Fruit fly (Drosophila melanogaster) whole organism, embryonic: ENCODE data around the gene Cyp1.

Experiments
- ATbp ChIP-seq: fragments of 200-800 bp; sonication (Bioruptor generic); optimal IDR thresholded peaks from 2 replicates; lab custom pipeline; 2017; ENCODE audit warnings: missing biosample characterization, mild to moderate bottlenecking, missing genetic modification characterization, missing genetic modification reagents
- Asciz ChIP-seq: fragments of 200-800 bp; sonication (Bioruptor generic); optimal IDR thresholded peaks from 2 replicates; lab custom pipeline; 2017; ENCODE audit warnings: missing biosample characterization, mild to moderate bottlenecking, missing genetic modification characterization, missing genetic modification reagents
- Bgb ChIP-seq: fragments of 200-800 bp; sonication (Bioruptor generic); IDR thresholded peaks from 2 replicates; pipeline ENCODE4 v1.3.6; 2022; ENCODE audit warnings: missing biosample characterization, missing genetic modification characterization; ENCODE audit not compliant: partially characterized antibody
- CG10209 ChIP-seq: fragments of 200-800 bp; sonication (Bioruptor generic); optimal IDR thresholded peaks from 3 replicates; lab custom pipeline; 2017; ENCODE audit warnings: missing biosample characterization, mild to moderate bottlenecking, missing genetic modification characterization, missing genetic modification reagents
- CG11085 ChIP-seq: fragments of 200-800 bp; sonication (Bioruptor generic); IDR thresholded peaks from 2 replicates; pipeline ENCODE4 v1.3.6; 2022; ENCODE audit warnings: missing biosample characterization, missing genetic modification characterization
- CG11398 ChIP-seq: fragments of 200-800 bp; sonication (Bioruptor generic); optimal IDR thresholded peaks from 2 replicates; lab custom pipeline; 2016; ENCODE audit warnings: missing biosample characterization, missing genetic modification characterization
- CG11723 ChIP-seq: fragments of 200-800 bp; sonication (Bioruptor generic); optimal IDR thresholded peaks from 2 replicates; lab custom pipeline; 2017; ENCODE audit warnings: missing biosample characterization, mild to moderate bottlenecking, missing genetic modification characterization
- CG12071 ChIP-seq: fragments of 200-800 bp; sonication (Bioruptor generic); optimal IDR thresholded peaks from 3 replicates; lab custom pipeline; 2018; ENCODE audit warnings: missing biosample characterization, mild to moderate bottlenecking, missing genetic modification characterization
- CG12942 ChIP-seq: fragments of 200-800 bp; sonication (Bioruptor generic); optimal IDR thresholded peaks from 3 replicates; lab custom pipeline; 2016; ENCODE audit warnings: missing biosample characterization, missing genetic modification characterization
- CG14050 ChIP-seq: fragments of 200-800 bp; sonication (Bioruptor generic); IDR thresholded peaks from 3 replicates; pipeline ENCODE4 v1.3.6; 2022; ENCODE audit warnings: missing biosample characterization, missing genetic modification characterization
- CG14710 ChIP-seq: fragments of 200-800 bp; sonication (Bioruptor generic); optimal IDR thresholded peaks from 3 replicates; lab custom pipeline; 2019; ENCODE audit warnings: missing biosample characterization, mild to moderate bottlenecking, missing genetic modification characterization, moderate library complexity
- CG14965 ChIP-seq: fragments of 200-800 bp; sonication (Bioruptor generic); optimal IDR thresholded peaks from 2 replicates; lab custom pipeline; 2016; ENCODE audit warnings: missing biosample characterization, missing genetic modification characterization, borderline replicate concordance
- CG15601 ChIP-seq: fragments of 200-800 bp; sonication (Bioruptor generic); optimal IDR thresholded peaks from 3 replicates; lab custom pipeline; 2019; ENCODE audit warnings: missing biosample characterization, mild to moderate bottlenecking, missing genetic modification characterization, moderate library complexity
- CG16813 ChIP-seq: fragments of 200-800 bp; sonication (Bioruptor generic); IDR thresholded peaks from 3 replicates; pipeline ENCODE4 v1.3.6; 2022; ENCODE audit warnings: missing biosample characterization, missing genetic modification characterization; ENCODE audit not compliant: partially characterized antibody
- CG17328 ChIP-seq: fragments of 200-800 bp; sonication (Bioruptor generic); IDR thresholded peaks from 2 replicates; pipeline ENCODE4 v1.3.6; 2022; ENCODE audit warnings: missing biosample characterization, missing genetic modification characterization
- CG17829 ChIP-seq: fragments of 200-800 bp; optimal IDR thresholded peaks from 2 replicates; lab custom pipeline; 2019; ENCODE audit warnings: missing biosample characterization, mild to moderate bottlenecking, missing genetic modification characterization, moderate library complexity
- CG18764 ChIP-seq: fragments of 200-800 bp; sonication (Bioruptor generic); optimal IDR thresholded peaks from 3 replicates; lab custom pipeline; 2016; ENCODE audit warnings: missing biosample characterization, missing genetic modification characterization
- CG2116 ChIP-seq: fragments of 200-800 bp; sonication (Bioruptor generic); optimal IDR thresholded peaks from 3 replicates; lab custom pipeline; 2018; ENCODE audit warnings: missing biosample characterization, mild to moderate bottlenecking, missing genetic modification characterization
- CG2120 ChIP-seq: fragments of 200-800 bp; sonication (Bioruptor generic); optimal IDR thresholded peaks from 3 replicates; lab custom pipeline; 2016; ENCODE audit warnings: missing biosample characterization, missing genetic modification characterization
- CG3281 ChIP-seq: fragments of 200-800 bp; sonication (Bioruptor generic); optimal IDR thresholded peaks from 3 replicates; lab custom pipeline; 2017; ENCODE audit warnings: missing biosample characterization, mild to moderate bottlenecking, missing genetic modification characterization
- CG4282 ChIP-seq: fragments of 200-800 bp; sonication (Bioruptor generic); optimal IDR thresholded peaks from 2 replicates; lab custom pipeline; 2016; ENCODE audit warnings: missing biosample characterization, missing genetic modification characterization
- CG6791 ChIP-seq: fragments of 200-800 bp; sonication (Bioruptor generic); IDR thresholded peaks from 3 replicates; pipeline ENCODE4 v1.3.6; 2022; ENCODE audit warnings: missing biosample characterization, missing genetic modification characterization; ENCODE audit not compliant: partially characterized antibody
- CG9215 ChIP-seq: fragments of 200-800 bp; sonication (Bioruptor generic); IDR thresholded peaks from 2 replicates; pipeline ENCODE4 v1.3.6; 2022; ENCODE audit warnings: missing biosample characterization, missing genetic modification characterization
- Dek ChIP-seq: fragments of 200-800 bp; sonication (Bioruptor generic); optimal IDR thresholded peaks from 3 replicates; lab custom pipeline; 2019; ENCODE audit warnings: missing biosample characterization, mild to moderate bottlenecking, missing genetic modification characterization, moderate library complexity
- Dfd ChIP-seq, 2 experiments: fragments of >200 bp; optimal IDR thresholded peaks; 2 replicates each; lab custom pipeline; 2017; ENCODE audit warnings: missing biosample characterization in 2 of 2, missing genetic modification characterization in 2 of 2
- Ets97D ChIP-seq: fragments of 200-800 bp; sonication (Bioruptor generic); optimal IDR thresholded peaks from 3 replicates; lab custom pipeline; 2016; ENCODE audit warnings: missing biosample characterization, missing genetic modification characterization
- Fer1 ChIP-seq: fragments of 200-800 bp; sonication (Bioruptor generic); optimal IDR thresholded peaks from 2 replicates; lab custom pipeline; 2017; ENCODE audit warnings: missing biosample characterization, mild to moderate bottlenecking, missing genetic modification characterization
- Fer2 ChIP-seq: fragments of 200-800 bp; sonication (Bioruptor generic); optimal IDR thresholded peaks from 2 replicates; lab custom pipeline; 2018; ENCODE audit warnings: missing biosample characterization, mild to moderate bottlenecking, missing genetic modification characterization, moderate library complexity
- Gsc ChIP-seq: fragments of 200-800 bp; sonication (Bioruptor generic); IDR thresholded peaks from 2 replicates; pipeline ENCODE4 v1.3.6; 2022; ENCODE audit warnings: missing biosample characterization, missing genetic modification characterization
- Hey ChIP-seq: fragments of 200-800 bp; sonication (Bioruptor generic); optimal IDR thresholded peaks from 3 replicates; lab custom pipeline; 2018; ENCODE audit warnings: missing biosample characterization, mild to moderate bottlenecking, missing genetic modification characterization
- Hr78 ChIP-seq, 2 experiments: fragments of 200-800 bp in 1 of 2; fragments of >200 bp in 1 of 2; sonication (Bioruptor generic) in 1 of 2; optimal IDR thresholded peaks; 2 replicates each; lab custom pipeline; 2017 to 2019; ENCODE audit warnings: missing biosample characterization in 2 of 2, missing genetic modification characterization in 2 of 2, mild to moderate bottlenecking in 1 of 2, moderate library complexity in 1 of 2
- Hsf ChIP-seq: fragments of 200-800 bp; sonication (Bioruptor generic); optimal IDR thresholded peaks from 3 replicates; lab custom pipeline; 2016; ENCODE audit warnings: missing biosample characterization, missing genetic modification characterization
- Mad ChIP-seq: fragments of 200-800 bp; sonication (Bioruptor generic); optimal IDR thresholded peaks from 2 replicates; lab custom pipeline; 2016; ENCODE audit warnings: missing biosample characterization, missing genetic modification characterization
- NC2β ChIP-seq: fragments of 200-800 bp; sonication (Bioruptor generic); optimal IDR thresholded peaks from 2 replicates; lab custom pipeline; 2016; ENCODE audit warnings: missing biosample characterization, missing genetic modification characterization
- NK7.1 ChIP-seq: fragments of 200-800 bp; sonication (Bioruptor generic); optimal IDR thresholded peaks from 3 replicates; lab custom pipeline; 2016; ENCODE audit warnings: missing biosample characterization, missing genetic modification characterization
- Scr ChIP-seq: fragments of 200-800 bp; sonication (Bioruptor generic); IDR thresholded peaks from 2 replicates; pipeline ENCODE4 v1.3.6; 2022; ENCODE audit warnings: missing biosample characterization, missing genetic modification characterization; ENCODE audit not compliant: partially characterized antibody
- ato ChIP-seq: fragments of 200-800 bp; sonication (Bioruptor generic); IDR thresholded peaks from 2 replicates; pipeline ENCODE4 v1.3.6; 2022; ENCODE audit warnings: missing biosample characterization, missing genetic modification characterization; ENCODE audit not compliant: partially characterized antibody
- bcd ChIP-seq: fragments of 200-800 bp; sonication (Bioruptor generic); optimal IDR thresholded peaks from 2 replicates; lab custom pipeline; 2017; ENCODE audit warnings: missing biosample characterization, mild to moderate bottlenecking, missing genetic modification characterization
- bigmax ChIP-seq: fragments of 200-800 bp; sonication (Bioruptor generic); optimal IDR thresholded peaks from 2 replicates; lab custom pipeline; 2018; ENCODE audit warnings: missing biosample characterization, mild to moderate bottlenecking, missing genetic modification characterization
- grn ChIP-seq: fragments of 200-800 bp; sonication (Bioruptor generic); optimal IDR thresholded peaks from 3 replicates; lab custom pipeline; 2017; ENCODE audit warnings: missing biosample characterization, missing genetic modification characterization
- ind ChIP-seq: fragments of 200-800 bp; sonication (Bioruptor generic); optimal IDR thresholded peaks from 3 replicates; lab custom pipeline; 2016; ENCODE audit warnings: missing biosample characterization, missing genetic modification characterization
- nerfin-2 ChIP-seq: fragments of 200-800 bp; sonication (Bioruptor generic); IDR thresholded peaks from 2 replicates; pipeline ENCODE4 v1.3.6; 2022; ENCODE audit warnings: missing biosample characterization, missing genetic modification characterization; ENCODE audit not compliant: partially characterized antibody
- pb ChIP-seq: fragments of 200-800 bp; sonication (Bioruptor generic); optimal IDR thresholded peaks from 3 replicates; lab custom pipeline; 2016; ENCODE audit warnings: missing biosample characterization, missing genetic modification characterization
- pum ChIP-seq: fragments of 200-800 bp; sonication (Bioruptor generic); optimal IDR thresholded peaks from 2 replicates; lab custom pipeline; 2016; ENCODE audit warnings: missing biosample characterization, missing genetic modification characterization
- run ChIP-seq: fragments of 200-800 bp; sonication (Bioruptor generic); optimal IDR thresholded peaks from 3 replicates; lab custom pipeline; 2018; ENCODE audit warnings: missing biosample characterization, mild to moderate bottlenecking, missing genetic modification characterization
- slbo ChIP-seq: fragments of 200-800 bp; sonication (Bioruptor generic); IDR thresholded peaks from 2 replicates; pipeline ENCODE4 v1.3.6; 2022; ENCODE audit warnings: missing biosample characterization, missing genetic modification characterization
- wor ChIP-seq: fragments of 200-800 bp; sonication (Bioruptor generic); IDR thresholded peaks from 2 replicates; pipeline ENCODE4 v1.3.6; 2022; ENCODE audit warnings: missing biosample characterization, missing genetic modification characterization

Cyp1 gene

DNA sequence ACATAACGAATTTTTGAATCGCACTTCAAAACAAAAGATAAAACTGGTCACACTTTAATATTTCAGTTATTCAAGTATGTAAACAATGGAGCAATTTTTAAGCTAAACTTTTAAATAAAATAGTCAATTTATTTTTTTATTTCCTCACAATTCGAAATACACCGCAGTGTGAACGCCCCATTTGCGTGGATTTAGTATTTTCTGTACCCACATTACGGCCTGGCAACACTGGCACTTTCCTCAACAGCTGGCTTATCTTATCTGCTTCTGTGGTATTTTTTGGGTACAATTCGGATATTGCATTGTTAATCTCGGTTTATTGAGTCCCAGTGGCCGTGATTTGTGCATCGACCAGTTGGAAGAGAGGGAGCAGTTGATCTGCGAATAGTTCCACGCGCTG, 29.9 kb upstream of the Cyp1 start, which contains the start of gene sl (continued):
- TF ChIP-seq CG17328 (GFP tag; lab: Robert Waterston, UW) (0 out of 2 replicates have a peak, but pooled peaks have one; percentile 19), slbo (GFP tag; lab: Robert Waterston, UW) (peak; percentile 53), CG15601 (tag; lab: Kevin White, UChicago) (no peak), Asciz (GFP tag; lab: Kevin White, UChicago) (no peak), CG17829 (tag; lab: Kevin White, UChicago) (peak; percentile 44), CG2120 (GFP tag; lab: Kevin White, UChicago) (peak; percentile 28), CG6791 (GFP tag; lab: Robert Waterston, UW) (0 out of 3 replicates have a peak, but pooled peaks have one; percentile 11), grn (GFP tag; lab: Kevin White, UChicago) (peak; percentile 55)

- TF ChIP-seq Bgb (GFP tag; lab: Robert Waterston, UW), result no peak
- peak; percentile 50 for TF ChIP-seq CG2116 (GFP tag; lab: Kevin White, UChicago)
- TF ChIP-seq CG12942 (GFP tag; lab: Kevin White, UChicago), result peak; percentile 46
- peak; percentile 74 for TF ChIP-seq ind (GFP tag; lab: Kevin White, UChicago)
- TF ChIP-seq CG16813 (GFP tag; lab: Robert Waterston, UW), result no peak
- TF ChIP-seq CG9215 (GFP tag; lab: Robert Waterston, UW), result no peak; the same call in none of the 2 replicates
- no peak for TF ChIP-seq Dfd (GFP tag; optimal IDR thresholded peaks at IDR 0.05; lab: Kevin White, UChicago)
- TF ChIP-seq Scr (GFP tag; lab: Robert Waterston, UW), result 0 out of 2 replicates have a peak, but pooled peaks have one; percentile 18
- peak; percentile 39 for TF ChIP-seq Ets97D (GFP tag; lab: Kevin White, UChicago)
- no peak for TF ChIP-seq CG14965 (GFP tag; lab: Kevin White, UChicago)
- peak; percentile 66 for TF ChIP-seq CG10209 (GFP tag; lab: Kevin White, UChicago)
- peak; percentile 76 for TF ChIP-seq CG3281 (GFP tag; lab: Kevin White, UChicago)
- peak; percentile 72 for TF ChIP-seq Dek (tag; lab: Kevin White, UChicago)
- peak; percentile 53 for TF ChIP-seq CG4282 (GFP tag; lab: Kevin White, UChicago)
- peak; percentile 76 for TF ChIP-seq Hsf (GFP tag; lab: Kevin White, UChicago)
- peak; percentile 22 for TF ChIP-seq NK7.1 (GFP tag; lab: Kevin White, UChicago)
- peak; percentile 57 for TF ChIP-seq NC2β
- TF ChIP-seq CG11085 (GFP tag; lab: Robert Waterston, UW), result peak; percentile 55
- peak; percentile 75 for TF ChIP-seq bcd (GFP tag; lab: Kevin White, UChicago)
- TF ChIP-seq wor (GFP tag; lab: Robert Waterston, UW), result peak; percentile 51; the same call in 1 of the 2 replicates
- peak; percentile 53 for TF ChIP-seq CG11398 (GFP tag; lab: Kevin White, UChicago)
- peak; percentile 80 for TF ChIP-seq Fer1 (GFP tag; lab: Kevin White, UChicago)
- TF ChIP-seq CG14050 (GFP tag; lab: Robert Waterston, UW), result peak; percentile 55; the same call in 2 of the 3 replicates
- TF ChIP-seq run (tag; lab: Kevin White, UChicago), result peak; percentile 10
- peak; percentile 59 for TF ChIP-seq Fer2
- no peak for TF ChIP-seq Gsc (GFP tag; lab: Robert Waterston, UW)
- TF ChIP-seq Hr78 (GFP tag; optimal IDR thresholded peaks at IDR 0.05; lab: Kevin White, UChicago), result no peak
- peak; percentile 34 for TF ChIP-seq CG14710 (tag; lab: Kevin White, UChicago)
- peak; percentile 57 for TF ChIP-seq Mad
- TF ChIP-seq ATbp (GFP tag; lab: Kevin White, UChicago), result peak; percentile 29
- TF ChIP-seq bigmax, result no peak
- TF ChIP-seq ato, result no peak
- TF ChIP-seq nerfin-2 (GFP tag; lab: Robert Waterston, UW), result no peak
- peak; percentile 58 for TF ChIP-seq pum
- peak; percentile 60 for TF ChIP-seq CG18764 (GFP tag; lab: Kevin White, UChicago)
- TF ChIP-seq pb (GFP tag; lab: Kevin White, UChicago), result peak; percentile 37
- peak; percentile 62 for TF ChIP-seq CG11723 (GFP tag; lab: Kevin White, UChicago)
- no peak for TF ChIP-seq Hey (tag; lab: Kevin White, UChicago)
- peak; percentile 64 for TF ChIP-seq CG12071 (GFP tag; lab: Kevin White, UChicago)
These were observed 15.0 kb upstream of the Cyp1 start for dm6 chrX:16335107-16335642.
